Fruit fly (Drosophila melanogaster) whole organism, wandering third instar larva: Measurements from ENCODE around the gene Chc.
A peak's percentile ranks its signal among the peaks of the same experiment; 100 is the strongest.

Source experiments
- Abd-B ChIP-seq: fragments of >200 bp; optimal IDR thresholded peaks from 2 replicates; lab custom pipeline; 2017; ENCODE audit warnings: missing biosample characterization, missing genetic modification characterization
- CG32264 ChIP-seq: fragments of 200-800 bp; sonication (Bioruptor generic); optimal IDR thresholded peaks from 2 replicates; lab custom pipeline; 2016; ENCODE audit warnings: missing biosample characterization, missing genetic modification characterization
- CG9705 ChIP-seq: fragments of 200-800 bp; sonication (Bioruptor generic); optimal IDR thresholded peaks from 2 replicates; lab custom pipeline; 2018; ENCODE audit warnings: missing biosample characterization, mild to moderate bottlenecking, missing genetic modification characterization
- CrebA ChIP-seq: fragments of 200-800 bp; sonication (Bioruptor generic); optimal IDR thresholded peaks from 2 replicates; lab custom pipeline; 2016; ENCODE audit warnings: missing biosample characterization, mild to moderate bottlenecking, missing genetic modification characterization, borderline replicate concordance
- Dif ChIP-seq: fragments of 200-275, 200-300 bp; sonication (Bioruptor generic); optimal IDR thresholded peaks from 2 replicates; lab custom pipeline; 2018; ENCODE audit warnings: missing biosample characterization, missing genetic modification characterization; ENCODE audit not compliant: partially characterized antibody
- GATAd ChIP-seq: sonication (Bioruptor generic); optimal IDR thresholded peaks from 2 replicates; lab custom pipeline; 2016; ENCODE audit warnings: missing biosample characterization, missing genetic modification characterization
- HLH106 ChIP-seq: fragments of 200-800 bp; optimal IDR thresholded peaks from 3 replicates; lab custom pipeline; 2019; ENCODE audit warnings: missing biosample characterization, mild to moderate bottlenecking, missing genetic modification characterization, moderate library complexity
- Hnf4 ChIP-seq: fragments of 200-800 bp; sonication (Bioruptor generic); optimal IDR thresholded peaks from 2 replicates; lab custom pipeline; 2016; ENCODE audit warnings: missing biosample characterization, mild to moderate bottlenecking, missing genetic modification characterization
- Hr78 ChIP-seq: fragments of >200 bp; optimal IDR thresholded peaks from 2 replicates; lab custom pipeline; 2017; ENCODE audit warnings: missing biosample characterization, missing genetic modification characterization
- Hr83 ChIP-seq: fragments of 200-300 bp; sonication (Bioruptor generic); optimal IDR thresholded peaks from 2 replicates; lab custom pipeline; 2016; ENCODE audit warnings: missing biosample characterization, mild to moderate bottlenecking, missing genetic modification characterization, moderate library complexity; ENCODE audit not compliant: poor library complexity, severe bottlenecking
- Jra ChIP-seq: sonication (Bioruptor generic); optimal IDR thresholded peaks from 2 replicates; lab custom pipeline; 2016; ENCODE audit warnings: missing biosample characterization, missing genetic modification characterization
- Mio ChIP-seq: sonication (Bioruptor generic); optimal IDR thresholded peaks from 2 replicates; lab custom pipeline; 2016; ENCODE audit warnings: missing biosample characterization, missing genetic modification characterization
- Myc ChIP-seq: fragments of >200 bp; optimal IDR thresholded peaks from 2 replicates; lab custom pipeline; 2017
- N ChIP-seq: fragments of >200 bp; optimal IDR thresholded peaks from 2 replicates; lab custom pipeline; 2018; ENCODE audit warnings: missing biosample characterization, missing external identifiers, missing genetic modification characterization
- OdsH ChIP-seq: fragments of 200-800 bp; sonication (Bioruptor generic); optimal IDR thresholded peaks from 2 replicates; lab custom pipeline; 2016; ENCODE audit warnings: missing biosample characterization, mild to moderate bottlenecking, missing genetic modification characterization
- Rel ChIP-seq, 2 experiments: fragments of 200-800 bp; sonication (Bioruptor generic) in 1 of 2; optimal IDR thresholded peaks; 2 replicates in 1 of 2; 3 replicates in 1 of 2; lab custom pipeline; 2016 to 2019; ENCODE audit warnings: mild to moderate bottlenecking in 2 of 2, missing biosample characterization in 2 of 2, missing genetic modification characterization in 2 of 2, moderate library complexity in 1 of 2
- Sp1 ChIP-seq: fragments of 200-800 bp; sonication (Bioruptor generic); optimal IDR thresholded peaks from 3 replicates; lab custom pipeline; 2019; ENCODE audit warnings: missing biosample characterization, mild to moderate bottlenecking, missing genetic modification characterization, moderate library complexity
- Vsx2 ChIP-seq: fragments of 200-300, 225-300 bp; sonication (Bioruptor generic); optimal IDR thresholded peaks from 2 replicates; lab custom pipeline; 2018; ENCODE audit warnings: missing biosample characterization, missing genetic modification characterization; ENCODE audit not compliant: partially characterized antibody
- br ChIP-seq: fragments of 200-800 bp; sonication (Bioruptor generic); optimal IDR thresholded peaks from 2 replicates; lab custom pipeline; 2016; ENCODE audit warnings: missing biosample characterization, missing genetic modification characterization
- brk ChIP-seq: fragments of 200-800 bp; sonication (Bioruptor generic); optimal IDR thresholded peaks from 2 replicates; lab custom pipeline; 2016; ENCODE audit warnings: missing biosample characterization, mild to moderate bottlenecking, missing genetic modification characterization
- dl ChIP-seq, 2 experiments: fragments of 175-275, 200-275 bp in 1 of 2; fragments of 200-275 bp in 1 of 2; sonication (Bioruptor generic); optimal IDR thresholded peaks; lab custom pipeline; 2018; ENCODE audit warnings: mild to moderate bottlenecking in 2 of 2, missing biosample characterization in 2 of 2, missing genetic modification characterization in 2 of 2, moderate library complexity in 2 of 2; ENCODE audit not compliant: partially characterized antibody in 2 of 2, insufficient read depth in 1 of 2
- dmrt93B ChIP-seq: fragments of 200-800 bp; sonication (Bioruptor generic); optimal IDR thresholded peaks from 2 replicates; lab custom pipeline; 2018; ENCODE audit warnings: missing biosample characterization, mild to moderate bottlenecking, missing genetic modification characterization
- dsf ChIP-seq: sonication (Bioruptor generic); optimal IDR thresholded peaks from 2 replicates; lab custom pipeline; 2016; ENCODE audit warnings: missing biosample characterization, missing genetic modification characterization, borderline replicate concordance
- ey ChIP-seq: fragments of 200-800 bp; sonication (Bioruptor generic); optimal IDR thresholded peaks from 2 replicates; lab custom pipeline; 2016; ENCODE audit warnings: missing biosample characterization, missing genetic modification characterization
- foxo ChIP-seq, 2 experiments: fragments of 200-800 bp; sonication (Bioruptor generic); optimal IDR thresholded peaks; 2 replicates in 1 of 2; 3 replicates in 1 of 2; lab custom pipeline; 2016 to 2017; ENCODE audit warnings: missing biosample characterization in 2 of 2, missing genetic modification characterization in 2 of 2
- fru ChIP-seq: fragments of 200-800 bp; sonication (Bioruptor generic); optimal IDR thresholded peaks from 3 replicates; lab custom pipeline; 2016; ENCODE audit warnings: missing biosample characterization, mild to moderate bottlenecking, missing genetic modification characterization
- h ChIP-seq: fragments of 200-800 bp; sonication (Bioruptor generic); optimal IDR thresholded peaks from 3 replicates; lab custom pipeline; 2016; ENCODE audit warnings: missing biosample characterization, mild to moderate bottlenecking, missing genetic modification characterization
- lola ChIP-seq: fragments of >200 bp; optimal IDR thresholded peaks from 2 replicates; lab custom pipeline; 2017; ENCODE audit warnings: missing biosample characterization, missing genetic modification characterization
- pan ChIP-seq: fragments of >200 bp; optimal IDR thresholded peaks from 2 replicates; lab custom pipeline; 2017
- psq ChIP-seq: fragments of 200-800 bp; sonication (Bioruptor generic); optimal IDR thresholded peaks from 3 replicates; lab custom pipeline; 2017; ENCODE audit warnings: missing biosample characterization, mild to moderate bottlenecking, missing genetic modification characterization, moderate library complexity
- rgr ChIP-seq: fragments of 200-800 bp; sonication (Bioruptor generic); optimal IDR thresholded peaks from 3 replicates; lab custom pipeline; 2016; ENCODE audit warnings: missing biosample characterization, mild to moderate bottlenecking, missing genetic modification characterization
- sage ChIP-seq: fragments of 200-800 bp; sonication (Bioruptor generic); optimal IDR thresholded peaks from 2 replicates; lab custom pipeline; 2016; ENCODE audit warnings: missing biosample characterization, mild to moderate bottlenecking, missing genetic modification characterization
- sv ChIP-seq: fragments of 200-800 bp; sonication (Bioruptor generic); optimal IDR thresholded peaks from 3 replicates; lab custom pipeline; 2016; ENCODE audit warnings: missing biosample characterization, missing genetic modification characterization
- tai ChIP-seq: sonication (Bioruptor generic); optimal IDR thresholded peaks from 2 replicates; lab custom pipeline; 2016; ENCODE audit warnings: missing biosample characterization, missing genetic modification characterization
- woc ChIP-seq: sonication (Bioruptor generic); optimal IDR thresholded peaks from 2 replicates; lab custom pipeline; 2016; ENCODE audit warnings: missing biosample characterization, mild to moderate bottlenecking, missing genetic modification characterization

Gene Chc

dm6 chrX:15813224-15813623 is 22.1 kb downstream of the Chc start:
- no peak for TF ChIP-seq CG9705 (GFP tag; lab: Kevin White, UChicago)
- TF ChIP-seq br (GFP tag; lab: Kevin White, UChicago) = no peak
- peak; percentile 49 for TF ChIP-seq sage (GFP tag; lab: Kevin White, UChicago)
- no peak for TF ChIP-seq psq
- TF ChIP-seq dl (GFP tag; optimal IDR thresholded peaks at IDR 0.05; lab: Kevin White, UChicago; ENCODE audit: insufficient read depth in 1 of 2, partially characterized antibody in 2 of 2) = peak in 1 of 2 experiments; percentile 79
- no peak for TF ChIP-seq HLH106 (tag; lab: Kevin White, UChicago)
- TF ChIP-seq Vsx2 = peak; percentile 28
- peak; percentile 72 for TF ChIP-seq Dif (GFP tag; lab: Kevin White, UChicago)
- no peak for TF ChIP-seq GATAd (GFP tag; lab: Kevin White, UChicago)
- TF ChIP-seq sv (GFP tag; lab: Kevin White, UChicago) = no peak
- TF ChIP-seq tai = peak; percentile 17
- no peak for TF ChIP-seq dsf (GFP tag; lab: Kevin White, UChicago)
- peak; percentile 20 for TF ChIP-seq fru (GFP tag; lab: Kevin White, UChicago)
- no peak for TF ChIP-seq OdsH (GFP tag; lab: Kevin White, UChicago)
- TF ChIP-seq N (GFP tag; lab: Kevin White, UChicago) = peak; percentile 17
- peak; percentile 44 for TF ChIP-seq Rel (GFP tag; optimal IDR thresholded peaks at IDR 0.05; lab: Kevin White, UChicago)
- TF ChIP-seq Rel (tag; optimal IDR thresholded peaks at IDR 0.05; lab: Kevin White, UChicago) = no peak

- no peak for TF ChIP-seq fru (GFP tag; lab: Kevin White, UChicago)
- no peak for TF ChIP-seq tai
- no peak for TF ChIP-seq dmrt93B (GFP tag; lab: Kevin White, UChicago)
- no peak for TF ChIP-seq Vsx2
- TF ChIP-seq Rel (GFP tag; optimal IDR thresholded peaks at IDR 0.05; lab: Kevin White, UChicago) = no peak
- TF ChIP-seq Rel (tag; optimal IDR thresholded peaks at IDR 0.05; lab: Kevin White, UChicago) = no peak
- no peak for TF ChIP-seq N (GFP tag; lab: Kevin White, UChicago)
- TF ChIP-seq HLH106 (tag; lab: Kevin White, UChicago) = no peak
- no peak for TF ChIP-seq Dif (GFP tag; lab: Kevin White, UChicago)
- TF ChIP-seq ey = no peak
- TF ChIP-seq Hr83 (GFP tag; lab: Kevin White, UChicago) = no peak
- no peak for TF ChIP-seq OdsH (GFP tag; lab: Kevin White, UChicago)
- no peak for TF ChIP-seq lola (GFP tag; lab: Kevin White, UChicago)
- no peak for TF ChIP-seq foxo (GFP tag; optimal IDR thresholded peaks at IDR 0.05; lab: Kevin White, UChicago)
- no peak for TF ChIP-seq Jra (GFP tag; lab: Kevin White, UChicago)
- TF ChIP-seq Abd-B (GFP tag; lab: Kevin White, UChicago) = no peak
- TF ChIP-seq dl (GFP tag; optimal IDR thresholded peaks at IDR 0.05; lab: Kevin White, UChicago; ENCODE audit: insufficient read depth in 1 of 2, partially characterized antibody in 2 of 2) = no peak
- no peak for TF ChIP-seq Sp1 (GFP tag; lab: Kevin White, UChicago)
- no peak for TF ChIP-seq pan (lab: Kevin White, UChicago)
- no peak for TF ChIP-seq woc (GFP tag; lab: Kevin White, UChicago)
- TF ChIP-seq Mio (GFP tag; lab: Kevin White, UChicago) = no peak
Measured at dm6 chrX:15812615-15812995, 22.7 kb downstream of the Chc start.

dm6 chrX:15811666-15812614 is 23.4 kb downstream of the Chc start:
- peak; percentile 47 for TF ChIP-seq br (GFP tag; lab: Kevin White, UChicago)
- TF ChIP-seq sv (GFP tag; lab: Kevin White, UChicago) = no peak
- TF ChIP-seq Sp1 (GFP tag; lab: Kevin White, UChicago) = peak; percentile 15
- TF ChIP-seq pan (lab: Kevin White, UChicago) = no peak
- TF ChIP-seq Hr78 (GFP tag; lab: Kevin White, UChicago) = peak; percentile 5
- TF ChIP-seq woc (GFP tag; lab: Kevin White, UChicago) = peak; percentile 40
- peak; percentile 50 for TF ChIP-seq Jra (GFP tag; lab: Kevin White, UChicago)
- no peak for TF ChIP-seq GATAd (GFP tag; lab: Kevin White, UChicago)
- no peak for TF ChIP-seq Myc
- TF ChIP-seq ey = peak; percentile 16
- peak; percentile 15 to 53 for TF ChIP-seq foxo (GFP tag; optimal IDR thresholded peaks at IDR 0.05; lab: Kevin White, UChicago)
- TF ChIP-seq HLH106 (tag; lab: Kevin White, UChicago) = no peak
- peak; percentile 99 for TF ChIP-seq Dif (GFP tag; lab: Kevin White, UChicago)
- TF ChIP-seq CG9705 (GFP tag; lab: Kevin White, UChicago) = no peak
- TF ChIP-seq lola (GFP tag; lab: Kevin White, UChicago) = no peak
- peak; percentile 65 for TF ChIP-seq psq
- TF ChIP-seq Hnf4 (GFP tag; lab: Kevin White, UChicago) = peak; percentile 2
- TF ChIP-seq brk = peak; percentile 66
- peak; percentile 70 for TF ChIP-seq CrebA
- TF ChIP-seq tai = no peak
- peak; percentile 23 for TF ChIP-seq rgr (GFP tag; lab: Kevin White, UChicago)
- TF ChIP-seq sage (GFP tag; lab: Kevin White, UChicago) = peak; percentile 44
- TF ChIP-seq Hr83 (GFP tag; lab: Kevin White, UChicago) = peak; percentile 69
- TF ChIP-seq h (GFP tag; lab: Kevin White, UChicago) = peak; percentile 46
- TF ChIP-seq Rel (GFP tag; optimal IDR thresholded peaks at IDR 0.05; lab: Kevin White, UChicago) = peak; percentile 17
- TF ChIP-seq Rel (tag; optimal IDR thresholded peaks at IDR 0.05; lab: Kevin White, UChicago) = peak; percentile 28
- TF ChIP-seq OdsH (GFP tag; lab: Kevin White, UChicago) = peak; percentile 17
- TF ChIP-seq N (GFP tag; lab: Kevin White, UChicago) = peak; percentile 91
- peak; percentile 13 for TF ChIP-seq fru (GFP tag; lab: Kevin White, UChicago)
- TF ChIP-seq Vsx2 = peak; percentile 93
- no peak for TF ChIP-seq dmrt93B (GFP tag; lab: Kevin White, UChicago)
- peak; percentile 98 to 99 for TF ChIP-seq dl (GFP tag; optimal IDR thresholded peaks at IDR 0.05; lab: Kevin White, UChicago; ENCODE audit: insufficient read depth in 1 of 2, partially characterized antibody in 2 of 2)
- peak; percentile 41 for TF ChIP-seq Abd-B (GFP tag; lab: Kevin White, UChicago)
- peak; percentile 22 for TF ChIP-seq CG32264 (GFP tag; lab: Kevin White, UChicago)
- peak; percentile 40 for TF ChIP-seq dsf (GFP tag; lab: Kevin White, UChicago)
